Worm (Caenorhabditis elegans) whole organism, L4 larva: ENCODE results near the gene srw-87.
"Not testable (repeated sequence)": the region's sequence is repeated elsewhere in the genome, so short reads cannot be mapped to it uniquely, and the experiment has no call there.

Experiments used
- D1046.2 ChIP-seq: fragments of 200-800 bp; sonication (Bioruptor generic); IDR thresholded peaks from 2 replicates; pipeline ENCODE4 v1.3.6; 2022; ENCODE audit warnings: missing genetic modification characterization, missing compliant biosample characterization
- F26F4.8 ChIP-seq: fragments of 200-800 bp; sonication (Bioruptor generic); conservative IDR thresholded peaks from 2 replicates; pipeline ENCODE4 v1.3.6; 2022; ENCODE audit warnings: missing genetic modification characterization, missing compliant biosample characterization
- F44E2.7 ChIP-seq: fragments of 200-800 bp; sonication (Bioruptor generic); IDR thresholded peaks from 2 replicates; pipeline ENCODE4 v2.1.2; 2022; ENCODE audit warnings: missing genetic modification characterization, missing compliant biosample characterization
- T20F7.1 ChIP-seq: fragments of 200-800 bp; sonication (Bioruptor generic); optimal IDR thresholded peaks from 2 replicates; lab custom pipeline; 2018; ENCODE audit warnings: mild to moderate bottlenecking, missing genetic modification characterization, missing compliant biosample characterization
- Y48G9A.11 ChIP-seq: fragments of 200-800 bp; sonication (Bioruptor generic); IDR thresholded peaks from 2 replicates; pipeline ENCODE4 v1.3.6; 2022; ENCODE audit warnings: missing genetic modification reagents, missing genetic modification characterization, missing compliant biosample characterization
- ZK337.2 ChIP-seq: fragments of 200-800 bp; sonication (Bioruptor generic); IDR thresholded peaks from 2 replicates; pipeline ENCODE4 v1.3.6; 2022; ENCODE audit warnings: missing genetic modification reagents, missing genetic modification characterization, missing compliant biosample characterization
- ZK546.5 ChIP-seq, 2 experiments: sonication (generic microtip); optimal IDR thresholded peaks; 2 replicates each; lab custom pipeline; 2017; ENCODE audit warnings: missing biosample characterization in 2 of 2, missing genetic modification characterization in 2 of 2
- aha-1 ChIP-seq: fragments of 150-350 bp; peaks from one replicate; lab custom pipeline; 2014; ENCODE audit warnings: missing biosample characterization, missing genetic modification characterization
- ama-1 ChIP-seq: fragments of 150-350 bp; optimal IDR thresholded peaks from 2 replicates; lab custom pipeline; 2014; ENCODE audit warnings: inconsistent platforms, mixed read lengths
- ceh-20 ChIP-seq: fragments of 200-800 bp; sonication (Bioruptor generic); IDR thresholded peaks from 2 replicates; pipeline ENCODE4 v1.3.6; 2022; ENCODE audit warnings: missing genetic modification reagents, missing genetic modification characterization, missing compliant biosample characterization
- ceh-32 ChIP-seq: sonication (generic microtip); optimal IDR thresholded peaks from 2 replicates; lab custom pipeline; 2016; ENCODE audit warnings: mild to moderate bottlenecking, missing genetic modification characterization, missing compliant biosample characterization; ENCODE audit not compliant: poor library complexity
- ceh-44 ChIP-seq: fragments of 200-800 bp; sonication (Bioruptor generic); IDR thresholded peaks from 2 replicates; pipeline ENCODE4 v1.3.6; 2022; ENCODE audit warnings: missing genetic modification reagents, missing genetic modification characterization, missing compliant biosample characterization
- ces-1 ChIP-seq: fragments of 150-350 bp; sonication (generic microtip); optimal IDR thresholded peaks from 4 replicates; lab custom pipeline; 2014; ENCODE audit warnings: missing biosample characterization, missing genetic modification reagents, missing genetic modification characterization
- daf-16 ChIP-seq, 3 experiments: sonication (generic microtip); optimal IDR thresholded peaks; 2 replicates each; lab custom pipeline; 2016 to 2017; ENCODE audit warnings: missing genetic modification characterization in 3 of 3, missing genetic modification reagents in 3 of 3, mild to moderate bottlenecking in 2 of 3, missing compliant biosample characterization in 2 of 3, missing biosample characterization in 1 of 3, moderate library complexity in 1 of 3
- dmd-8 ChIP-seq: fragments of 200-800 bp; sonication (Bioruptor generic); IDR thresholded peaks from 2 replicates; pipeline ENCODE4 v1.3.6; 2022; ENCODE audit warnings: missing genetic modification characterization, missing compliant biosample characterization
- dpl-1 ChIP-seq: fragments of 150-350 bp; optimal IDR thresholded peaks from 2 replicates; lab custom pipeline; 2014; ENCODE audit warnings: missing biosample characterization, missing genetic modification reagents, missing genetic modification characterization
- dve-1 ChIP-seq: sonication (generic microtip); optimal IDR thresholded peaks from 2 replicates; lab custom pipeline; 2017; ENCODE audit warnings: antibody characterized with exemption, mild to moderate bottlenecking, missing genetic modification characterization, missing compliant biosample characterization; ENCODE audit not compliant: insufficient read depth
- gei-8 ChIP-seq: fragments of 200-800 bp; sonication (Bioruptor generic); optimal IDR thresholded peaks from 2 replicates; lab custom pipeline; 2018; ENCODE audit warnings: mild to moderate bottlenecking, missing genetic modification characterization, missing compliant biosample characterization
- hlh-11 ChIP-seq: fragments of 200-800 bp; sonication (Bioruptor generic); optimal IDR thresholded peaks from 2 replicates; lab custom pipeline; 2018; ENCODE audit warnings: mild to moderate bottlenecking, missing genetic modification characterization, missing compliant biosample characterization
- lin-1 ChIP-seq: fragments of 200-800 bp; sonication (Bioruptor generic); IDR thresholded peaks from 2 replicates; pipeline ENCODE4 v1.3.6; 2022; ENCODE audit warnings: missing genetic modification reagents, missing genetic modification characterization, missing compliant biosample characterization
- lin-38 ChIP-seq: fragments of 200-800 bp; sonication (Bioruptor generic); IDR thresholded peaks from 2 replicates; pipeline ENCODE4 v1.3.6; 2022; ENCODE audit warnings: missing genetic modification reagents, missing genetic modification characterization, missing compliant biosample characterization
- madf-5 ChIP-seq, 2 experiments: fragments of 200-800 bp; sonication (Bioruptor generic); IDR thresholded peaks; 2 replicates each; pipeline ENCODE4 v1.3.6; 2022; ENCODE audit warnings: missing compliant biosample characterization in 2 of 2, missing genetic modification characterization in 2 of 2
- mdt-29 ChIP-seq: fragments of 200-800 bp; sonication (Bioruptor generic); IDR thresholded peaks from 2 replicates; pipeline ENCODE4 v1.3.6; 2022; ENCODE audit warnings: missing genetic modification reagents, missing genetic modification characterization, missing compliant biosample characterization
- nhr-10 ChIP-seq: fragments of 150-350 bp; optimal IDR thresholded peaks from 2 replicates; lab custom pipeline; 2014; ENCODE audit warnings: missing biosample characterization, missing genetic modification characterization
- nhr-102 ChIP-seq: sonication (generic microtip); optimal IDR thresholded peaks from 2 replicates; lab custom pipeline; 2016; ENCODE audit warnings: mild to moderate bottlenecking, missing genetic modification characterization, moderate library complexity, missing compliant biosample characterization
- nhr-11 ChIP-seq: fragments of 150-350 bp; optimal IDR thresholded peaks from 2 replicates; lab custom pipeline; 2014; ENCODE audit warnings: missing biosample characterization, missing genetic modification characterization
- nhr-237 ChIP-seq: sonication (generic microtip); optimal IDR thresholded peaks from 2 replicates; lab custom pipeline; 2017; ENCODE audit warnings: missing biosample characterization, missing genetic modification characterization
- pha-4 ChIP-seq, 2 experiments: fragments of 150-350 bp in 1 of 2; fragments of 200-800 bp in 1 of 2; sonication (Bioruptor generic) in 1 of 2; IDR thresholded peaks in 1 of 2; optimal IDR thresholded peaks in 1 of 2; 2 replicates each; pipeline versions ENCODE4 v1.3.6 to Lab custom; 2014 to 2022; ENCODE audit warnings: missing genetic modification characterization in 2 of 2, missing genetic modification reagents in 2 of 2, missing biosample characterization in 1 of 2, missing compliant biosample characterization in 1 of 2
- php-3 ChIP-seq: fragments of 200-800 bp; sonication (Bioruptor generic); IDR thresholded peaks from 2 replicates; pipeline ENCODE4 v1.3.6; 2022; ENCODE audit warnings: missing genetic modification reagents, missing genetic modification characterization, missing compliant biosample characterization
- rbr-2 ChIP-seq: sonication (generic microtip); optimal IDR thresholded peaks from 2 replicates; lab custom pipeline; 2016; ENCODE audit warnings: missing genotype, missing genetic modification characterization, missing compliant biosample characterization
- snpc-4 ChIP-seq: fragments of 150-350 bp; optimal IDR thresholded peaks from 2 replicates; lab custom pipeline; 2014; ENCODE audit warnings: missing biosample characterization, missing genetic modification characterization
- tra-1 ChIP-seq: fragments of 200-800 bp; sonication (Bioruptor generic); IDR thresholded peaks from 2 replicates; pipeline ENCODE4 v1.3.6; 2022; ENCODE audit warnings: missing genetic modification reagents, missing genetic modification characterization, missing compliant biosample characterization
- unc-130 ChIP-seq: sonication (generic microtip); optimal IDR thresholded peaks from 2 replicates; lab custom pipeline; 2016; ENCODE audit warnings: missing genetic modification reagents, missing genetic modification characterization, missing compliant biosample characterization
- unc-39 ChIP-seq: sonication (generic microtip); optimal IDR thresholded peaks from 2 replicates; lab custom pipeline; 2017; ENCODE audit warnings: missing biosample characterization, missing genetic modification characterization
- unc-62 ChIP-seq, 3 experiments: fragments of 150-350 bp in 1 of 3; sonication (generic microtip); optimal IDR thresholded peaks in 2 of 3; peaks in 1 of 3; 1 replicate in 1 of 3; 2 replicates in 2 of 3; lab custom pipeline; 2014 to 2017; ENCODE audit warnings: missing biosample characterization in 3 of 3, missing genetic modification characterization in 3 of 3, missing genetic modification reagents in 3 of 3, missing genotype in 1 of 3
- vab-7 ChIP-seq: fragments of 200-800 bp; sonication (Bioruptor generic); IDR thresholded peaks from 2 replicates; pipeline ENCODE4 v1.3.6; 2022; ENCODE audit warnings: missing genetic modification reagents, missing genetic modification characterization, missing compliant biosample characterization
- zfp-3 ChIP-seq: fragments of 200-800 bp; sonication (Bioruptor generic); conservative IDR thresholded peaks from 2 replicates; pipeline ENCODE4 v1.3.6; 2022; ENCODE audit warnings: missing genetic modification reagents, missing genetic modification characterization, missing compliant biosample characterization
- zip-11 ChIP-seq: fragments of 200-800 bp; sonication (Bioruptor generic); IDR thresholded peaks from 2 replicates; pipeline ENCODE4 v1.3.6; 2022; ENCODE audit warnings: missing genetic modification characterization, missing compliant biosample characterization
- zip-2 ChIP-seq: fragments of 150-350 bp; optimal IDR thresholded peaks from 2 replicates; lab custom pipeline; 2014; ENCODE audit warnings: missing biosample characterization, missing genetic modification characterization
- ztf-11 ChIP-seq: fragments of 150-350 bp; optimal IDR thresholded peaks from 2 replicates; lab custom pipeline; 2014; ENCODE audit warnings: missing biosample characterization, missing genetic modification characterization
- ztf-7 ChIP-seq: fragments of 150-350 bp; optimal IDR thresholded peaks from 2 replicates; lab custom pipeline; 2014; ENCODE audit warnings: missing biosample characterization, missing genetic modification characterization

srw-87 gene

DNA sequence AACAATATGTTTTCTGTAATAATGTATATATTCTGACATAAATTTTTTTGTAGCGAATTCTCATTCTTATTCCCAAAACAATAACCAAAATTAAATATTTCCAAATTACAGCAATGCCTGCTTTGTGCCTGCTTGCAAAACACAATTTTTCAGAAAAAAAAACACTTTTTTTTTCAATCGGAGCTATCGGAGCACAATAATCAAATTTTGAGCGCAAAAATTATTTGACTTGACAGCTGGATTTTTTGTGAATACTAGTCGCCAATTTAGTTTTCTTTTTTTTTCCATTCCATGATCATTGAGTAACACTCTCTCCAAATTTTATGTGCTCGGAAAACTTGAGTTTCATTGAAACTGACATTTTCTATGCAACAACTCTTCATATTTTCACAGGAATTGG is 19.2 kb upstream of the srw-87 start, which contains the start of gene srh-180:
Gene srh-180 (plus strand): TSS at position 301 of the 400 bp plus-strand sequence.
- TF ChIP-seq unc-62 (GFP tag; optimal IDR thresholded peaks at IDR 0.05 in 1 of 2; lab: Kevin White, UChicago) (peak in 1 of 2 experiments; percentile 74), unc-62 (tag; optimal IDR thresholded peaks at IDR 0.05; lab: Kevin White, UChicago) (no peak), zip-2 (no peak)

ce11 chrV:16322155-16322554 is 14.3 kb upstream of the srw-87 start:
- TF ChIP-seq hlh-11 (tag; lab: Kevin White, UChicago) = no peak
- no peak for TF ChIP-seq ztf-11 (tag; lab: Kevin White, UChicago)
- TF ChIP-seq ZK546.5 (tag; optimal IDR thresholded peaks at IDR 0.05; lab: Kevin White, UChicago) = no peak
- TF ChIP-seq nhr-10 = no peak
- TF ChIP-seq T20F7.1 (GFP tag; lab: Kevin White, UChicago) = no peak
- no peak for TF ChIP-seq D1046.2
- TF ChIP-seq unc-130 (GFP tag; lab: Kevin White, UChicago) = no peak
- no peak for TF ChIP-seq dpl-1
- no peak for TF ChIP-seq nhr-102
- TF ChIP-seq lin-1 (GFP tag; lab: Robert Waterston, UW) = no peak
- TF ChIP-seq php-3 (GFP tag; lab: Robert Waterston, UW) = no peak
- TF ChIP-seq ceh-32 (tag; lab: Kevin White, UChicago) = no peak
- no peak for TF ChIP-seq ceh-44 (GFP tag; lab: Robert Waterston, UW)
- no peak for TF ChIP-seq ceh-20 (GFP tag; lab: Robert Waterston, UW)

- TF ChIP-seq ces-1 (no peak), dmd-8 (GFP tag; lab: Robert Waterston, UW) (no peak), Y48G9A.11 (no peak), zfp-3 (GFP tag; lab: Robert Waterston, UW) (no peak), mdt-29 (GFP tag; lab: Robert Waterston, UW) (no peak), ama-1 (lab: Kevin White, UChicago) (no peak), nhr-237 (tag; lab: Kevin White, UChicago) (no peak), snpc-4 (no peak), gei-8 (GFP tag; lab: Kevin White, UChicago) (no peak), madf-5 (GFP tag; IDR thresholded peaks at IDR 0.05; lab: Robert Waterston, UW) (no peak), vab-7 (GFP tag; lab: Robert Waterston, UW) (no peak), ztf-7 (tag; lab: Kevin White, UChicago) (no peak), nhr-11 (tag; lab: Kevin White, UChicago) (no peak)
Measured at ce11 chrV:16328849-16329248, 7.6 kb upstream of the srw-87 start, which contains the start of gene F57G8.7. Gene F57G8.7, plus strand, starts transcription at chrV:16329149.

DNA sequence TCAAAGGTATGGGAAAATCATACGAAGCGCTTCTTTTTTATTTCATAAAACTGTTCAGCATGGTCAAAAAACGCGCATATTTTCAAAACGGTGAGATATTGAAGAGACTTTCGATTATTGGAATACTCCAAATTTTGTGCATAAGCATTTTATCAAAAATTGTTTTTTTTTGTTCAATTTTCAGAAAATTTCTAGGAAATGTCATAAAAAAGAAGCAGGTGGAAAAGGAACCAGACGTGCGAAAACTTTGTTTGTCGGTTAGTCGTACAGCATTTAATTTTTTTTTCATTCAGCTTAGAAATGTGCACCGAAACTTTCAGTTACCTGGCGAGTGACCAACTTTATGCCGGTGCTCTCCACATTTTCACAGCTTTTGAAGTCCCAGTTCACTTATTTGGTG is 3.0 kb upstream of the srw-87 start, which contains the start of gene srh-167:
Gene srh-167 (plus strand): TSS at position 301 of the 400 bp plus-strand sequence.
- TF ChIP-seq gei-8 (GFP tag; lab: Kevin White, UChicago) (no peak), unc-39 (tag; lab: Kevin White, UChicago) (no peak), rbr-2 (tag; lab: Kevin White, UChicago) (no peak), F44E2.7 (GFP tag; lab: Robert Waterston, UW) (no peak), snpc-4 (no peak)
- TF ChIP-seq, all 104 proteins: peak for 0

ce11 chrV:16338287-16339092 is 2.1 kb downstream of the srw-87 start, which contains the start of gene slc-9B.2:
Gene slc-9B.2, plus strand, starts transcription at chrV:16339042.
- TF ChIP-seq php-3 (GFP tag; lab: Robert Waterston, UW) = peak; percentile 86
- peak; percentile 15 for TF ChIP-seq aha-1
- TF ChIP-seq tra-1 (GFP tag; lab: Robert Waterston, UW) = 0 out of 2 replicates have a peak, but pooled peaks have one; percentile 55
- peak; percentile 44 for TF ChIP-seq nhr-102
- peak; percentile 68; the same call in 1 of the 2 replicates for TF ChIP-seq pha-4 (GFP tag; IDR thresholded peaks at IDR 0.05; lab: Robert Waterston, UW)
- TF ChIP-seq pha-4 (tag; optimal IDR thresholded peaks at IDR 0.05; lab: Kevin White, UChicago); daf-16 (GFP tag; optimal IDR thresholded peaks at IDR 0.05; lab: Kevin White, UChicago): not testable (repeated sequence)
- 0 out of 2 replicates have a peak, but pooled peaks have one; percentile 39 for TF ChIP-seq ZK337.2 (GFP tag; lab: Robert Waterston, UW)
- peak; percentile 58 for TF ChIP-seq lin-38 (GFP tag; lab: Robert Waterston, UW)
- TF ChIP-seq daf-16 (tag; optimal IDR thresholded peaks at IDR 0.05; lab: Kevin White, UChicago) = peak; percentile 73
- TF ChIP-seq unc-130 (GFP tag; lab: Kevin White, UChicago) = peak; percentile 1
- peak; percentile 39 for TF ChIP-seq hlh-11 (tag; lab: Kevin White, UChicago)
- 0 out of 2 replicates have a peak, but pooled peaks have one; percentile 37 for TF ChIP-seq F26F4.8 (GFP tag; lab: Robert Waterston, UW)
- 0 out of 2 replicates have a peak, but pooled peaks have one; percentile 26 for TF ChIP-seq zip-11 (GFP tag; lab: Robert Waterston, UW)
- peak; percentile 38 for TF ChIP-seq dve-1 (tag; lab: Kevin White, UChicago)
